Worm (Caenorhabditis elegans) whole organism, L1 larva: ENCODE results near the gene rhgf-1.

ENCODE experiments used
- C16A3.4 ChIP-seq: fragments of 150-350 bp; optimal IDR thresholded peaks from 2 replicates; lab custom pipeline; 2014; ENCODE audit warnings: missing biosample characterization, missing genetic modification characterization
- F16B12.6 ChIP-seq: fragments of 150-350 bp; optimal IDR thresholded peaks from 2 replicates; lab custom pipeline; 2014; ENCODE audit warnings: missing biosample characterization, missing genetic modification characterization
- Y116A8C.19 ChIP-seq: sonication (generic microtip); optimal IDR thresholded peaks from 2 replicates; lab custom pipeline; 2016; ENCODE audit warnings: missing compliant biosample characterization, missing genetic modification characterization, borderline replicate concordance
- blmp-1 ChIP-seq: fragments of 150-350 bp; optimal IDR thresholded peaks from 2 replicates; lab custom pipeline; 2014; ENCODE audit warnings: missing biosample characterization, missing genetic modification characterization
- ceh-63 ChIP-seq: fragments of 200-800 bp; sonication (Bioruptor generic); optimal IDR thresholded peaks from 2 replicates; lab custom pipeline; 2018; ENCODE audit warnings: mild to moderate bottlenecking, missing genetic modification characterization, missing compliant biosample characterization
- ceh-8 ChIP-seq: fragments of 200-800 bp; sonication (Bioruptor generic); optimal IDR thresholded peaks from 2 replicates; lab custom pipeline; 2018; ENCODE audit warnings: mild to moderate bottlenecking, missing genetic modification characterization, moderate library complexity, missing compliant biosample characterization
- ceh-90 ChIP-seq: sonication (generic microtip); optimal IDR thresholded peaks from 2 replicates; lab custom pipeline; 2016; ENCODE audit warnings: missing genetic modification characterization, missing compliant biosample characterization
- dsc-1 ChIP-seq: sonication (generic microtip); optimal IDR thresholded peaks from 2 replicates; lab custom pipeline; 2016; ENCODE audit warnings: mild to moderate bottlenecking, missing genetic modification characterization, missing compliant biosample characterization
- efl-1 ChIP-seq, 4 experiments: fragments of 150-350 bp; optimal IDR thresholded peaks in 3 of 4; peaks in 1 of 4; 1 replicate in 1 of 4; 2 replicates in 3 of 4; lab custom pipeline; 2014; ENCODE audit warnings: missing biosample characterization in 2 of 4, missing genetic modification characterization in 2 of 4, missing genetic modification reagents in 2 of 4
- egl-13 ChIP-seq: sonication (generic microtip); optimal IDR thresholded peaks from 2 replicates; lab custom pipeline; 2016; ENCODE audit warnings: missing genotype, missing genetic modification reagents, missing genetic modification characterization, missing compliant biosample characterization
- egl-27 ChIP-seq, 2 experiments: fragments of 150-350 bp in 1 of 2; sonication (generic microtip); optimal IDR thresholded peaks; 3 replicates each; lab custom pipeline; 2017 to 2018; ENCODE audit warnings: missing biosample characterization in 2 of 2, missing genetic modification characterization in 2 of 2, missing genetic modification reagents in 2 of 2
- irx-1 ChIP-seq: sonication (generic microtip); optimal IDR thresholded peaks from 2 replicates; lab custom pipeline; 2016; ENCODE audit warnings: missing genetic modification characterization, missing compliant biosample characterization
- lin-14 ChIP-seq: fragments of 200-800 bp; sonication (Bioruptor generic); optimal IDR thresholded peaks from 2 replicates; lab custom pipeline; 2018; ENCODE audit warnings: mild to moderate bottlenecking, missing genetic modification characterization, moderate library complexity, missing compliant biosample characterization
- lin-35 ChIP-seq, 2 experiments: fragments of 150-350 bp; optimal IDR thresholded peaks; 2 replicates each; lab custom pipeline; 2014; ENCODE audit warnings: missing biosample characterization in 2 of 2, missing genetic modification characterization in 2 of 2, missing genetic modification reagents in 2 of 2
- lin-39 ChIP-seq: fragments of 150-350 bp; optimal IDR thresholded peaks from 2 replicates; lab custom pipeline; 2014; ENCODE audit warnings: missing biosample characterization, missing genetic modification reagents, missing genetic modification characterization
- lir-3 ChIP-seq: sonication (generic microtip); optimal IDR thresholded peaks from 2 replicates; lab custom pipeline; 2016; ENCODE audit warnings: mild to moderate bottlenecking, missing genetic modification characterization, moderate library complexity, missing compliant biosample characterization; ENCODE audit not compliant: poor library complexity
- lsy-2 ChIP-seq, 2 experiments: fragments of 150-350 bp; optimal IDR thresholded peaks; 2 replicates each; lab custom pipeline; 2014; ENCODE audit warnings: missing biosample characterization in 2 of 2, missing genetic modification characterization in 2 of 2
- mep-1 ChIP-seq: fragments of 150-350 bp; optimal IDR thresholded peaks from 2 replicates; lab custom pipeline; 2014; ENCODE audit warnings: missing biosample characterization, missing genetic modification characterization
- nhr-11 ChIP-seq: fragments of 150-350 bp; optimal IDR thresholded peaks from 2 replicates; lab custom pipeline; 2014; ENCODE audit warnings: missing biosample characterization, missing genetic modification characterization
- nhr-20 ChIP-seq: sonication (generic microtip); optimal IDR thresholded peaks from 2 replicates; lab custom pipeline; 2016; ENCODE audit warnings: mild to moderate bottlenecking, missing genetic modification characterization, missing compliant biosample characterization
- nhr-28 ChIP-seq: fragments of 150-350 bp; optimal IDR thresholded peaks from 2 replicates; lab custom pipeline; 2014; ENCODE audit warnings: missing biosample characterization, missing genetic modification characterization
- nhr-47 ChIP-seq: sonication (generic microtip); optimal IDR thresholded peaks from 2 replicates; lab custom pipeline; 2016; ENCODE audit warnings: mild to moderate bottlenecking, missing genetic modification characterization, moderate library complexity, missing compliant biosample characterization
- nhr-71 ChIP-seq: sonication (generic microtip); optimal IDR thresholded peaks from 2 replicates; lab custom pipeline; 2016; ENCODE audit warnings: mild to moderate bottlenecking, missing genetic modification characterization, moderate library complexity, missing compliant biosample characterization
- nhr-76 ChIP-seq: sonication (generic microtip); optimal IDR thresholded peaks from 2 replicates; lab custom pipeline; 2017; ENCODE audit warnings: missing biosample characterization, missing genetic modification characterization
- nhr-84 ChIP-seq: sonication (generic microtip); optimal IDR thresholded peaks from 2 replicates; lab custom pipeline; 2017; ENCODE audit warnings: missing biosample characterization, missing genetic modification characterization
- nhr-85 ChIP-seq: sonication (generic microtip); peaks from one replicate; lab custom pipeline; 2016; ENCODE audit warnings: missing genetic modification characterization, inconsistent platforms, missing compliant biosample characterization
- nhr-90 ChIP-seq: sonication (generic microtip); optimal IDR thresholded peaks from 2 replicates; lab custom pipeline; 2016; ENCODE audit warnings: mild to moderate bottlenecking, missing genetic modification characterization, missing compliant biosample characterization; ENCODE audit not compliant: poor library complexity
- pag-3 ChIP-seq: sonication (generic microtip); optimal IDR thresholded peaks from 2 replicates; lab custom pipeline; 2017; ENCODE audit warnings: missing genetic modification characterization, mild to moderate bottlenecking, missing compliant biosample characterization, antibody characterized with exemption, borderline replicate concordance; ENCODE audit not compliant: insufficient read depth
- snpc-4 ChIP-seq: fragments of 150-350 bp; optimal IDR thresholded peaks from 2 replicates; lab custom pipeline; 2014; ENCODE audit warnings: missing biosample characterization, missing genetic modification characterization
- snu-23 ChIP-seq: sonication (generic microtip); optimal IDR thresholded peaks from 2 replicates; lab custom pipeline; 2016; ENCODE audit warnings: missing genetic modification characterization, missing compliant biosample characterization
- sox-4 ChIP-seq: sonication (generic microtip); optimal IDR thresholded peaks from 2 replicates; lab custom pipeline; 2016; ENCODE audit warnings: missing genetic modification characterization, missing compliant biosample characterization
- sup-37 ChIP-seq: fragments of 200-800 bp; sonication (Bioruptor generic); optimal IDR thresholded peaks from 2 replicates; lab custom pipeline; 2018; ENCODE audit warnings: mild to moderate bottlenecking, missing genetic modification characterization, missing compliant biosample characterization
- unc-30 ChIP-seq: sonication (generic microtip); optimal IDR thresholded peaks from 2 replicates; lab custom pipeline; 2017; ENCODE audit warnings: missing biosample characterization, missing genetic modification characterization
- unc-86 ChIP-seq: sonication (generic microtip); optimal IDR thresholded peaks from 2 replicates; lab custom pipeline; 2016; ENCODE audit warnings: missing genetic modification characterization, missing compliant biosample characterization
- vab-15 ChIP-seq: sonication (generic microtip); optimal IDR thresholded peaks from 2 replicates; lab custom pipeline; 2017; ENCODE audit warnings: missing genotype, mild to moderate bottlenecking, missing genetic modification characterization, missing compliant biosample characterization
- xbp-1 ChIP-seq: sonication (generic microtip); optimal IDR thresholded peaks from 2 replicates; lab custom pipeline; 2016; ENCODE audit warnings: missing genetic modification characterization, missing compliant biosample characterization
- ztf-4 ChIP-seq: fragments of 150-350 bp; optimal IDR thresholded peaks from 2 replicates; lab custom pipeline; 2014; ENCODE audit warnings: missing biosample characterization, missing genetic modification characterization

The rhgf-1 gene

DNA sequence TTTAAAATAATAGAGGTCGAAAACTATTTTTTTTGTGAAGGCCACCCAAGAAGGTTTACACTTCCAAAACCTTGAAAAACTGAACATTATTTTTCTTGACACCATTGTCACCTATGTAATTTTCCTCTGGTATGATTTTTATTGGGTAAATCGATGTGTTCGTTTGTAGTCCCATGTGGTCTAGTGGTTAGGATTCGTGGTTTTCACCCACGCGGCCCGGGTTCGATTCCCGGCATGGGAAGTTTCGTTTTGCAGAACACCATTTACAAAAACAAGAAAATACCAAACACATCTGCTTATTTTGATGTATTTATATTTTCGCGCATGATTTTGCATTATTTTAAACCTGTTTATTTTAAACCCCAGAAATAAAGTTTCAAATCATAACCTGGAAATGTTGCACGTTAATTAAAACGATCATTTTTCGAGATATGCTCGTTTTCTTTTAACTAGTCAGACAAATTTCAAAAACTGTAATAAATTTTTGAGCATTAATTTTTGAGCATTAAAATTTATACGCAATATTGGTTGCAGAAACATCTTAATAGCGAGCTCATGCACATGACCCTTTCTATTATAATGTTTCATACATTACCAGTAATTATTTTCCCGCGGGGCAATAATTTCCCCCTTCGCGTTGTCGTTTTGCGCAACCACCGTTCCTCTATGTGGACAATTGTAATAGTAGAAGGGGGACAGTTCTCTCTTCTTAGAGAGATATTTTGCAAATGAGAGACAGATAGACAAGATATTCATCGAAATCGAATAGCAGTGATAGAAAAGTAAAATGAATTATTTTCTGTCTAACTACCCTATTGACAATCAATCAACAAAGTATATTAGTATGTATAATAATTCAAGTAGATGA is 44.0 kb downstream of the rhgf-1 start:
- TF ChIP-seq sup-37 (no peak), nhr-20 (tag; lab: Kevin White, UChicago) (peak; percentile 39), blmp-1 (tag; lab: Kevin White, UChicago) (peak; percentile 33), nhr-71 (tag; lab: Kevin White, UChicago) (peak; percentile 10), nhr-47 (tag; lab: Kevin White, UChicago) (peak; percentile 27), ceh-8 (GFP tag; lab: Kevin White, UChicago) (no peak), nhr-11 (tag; lab: Kevin White, UChicago) (no peak), lir-3 (tag; lab: Kevin White, UChicago) (no peak), pag-3 (tag; lab: Kevin White, UChicago) (no peak), ceh-63 (GFP tag; lab: Kevin White, UChicago) (no peak), vab-15 (tag; lab: Kevin White, UChicago) (no peak), snpc-4 (tag; lab: Kevin White, UChicago) (no peak), ztf-4 (tag; lab: Kevin White, UChicago) (no peak), nhr-90 (tag; lab: Kevin White, UChicago) (peak; percentile 60), Y116A8C.19 (tag; lab: Kevin White, UChicago) (no peak), sox-4 (tag; lab: Kevin White, UChicago) (no peak), mep-1 (tag; lab: Kevin White, UChicago) (peak; percentile 46), snu-23 (GFP tag; lab: Kevin White, UChicago) (peak; percentile 17), F16B12.6 (no peak), nhr-84 (tag; lab: Kevin White, UChicago) (no peak), lin-39 (tag; lab: Kevin White, UChicago) (no peak), dsc-1 (tag; lab: Kevin White, UChicago) (no peak), lin-14 (GFP tag; lab: Kevin White, UChicago) (peak; percentile 18), efl-1 (optimal IDR thresholded peaks at IDR 0.05; lab: Kevin White, UChicago) (no peak), efl-1 (GFP tag; optimal IDR thresholded peaks at IDR 0.05 in 1 of 2; lab: Kevin White, UChicago) (peak in 1 of 2 experiments; percentile 87), nhr-85 (tag; lab: Kevin White, UChicago) (peak; percentile 60), unc-86 (no peak), xbp-1 (tag; lab: Kevin White, UChicago) (peak; percentile 6), ceh-90 (no peak), egl-27 (tag; optimal IDR thresholded peaks at IDR 0.05; lab: Kevin White, UChicago) (no peak), unc-30 (tag; lab: Kevin White, UChicago) (no peak), C16A3.4 (tag; lab: Kevin White, UChicago) (peak; percentile 30), nhr-76 (tag; lab: Kevin White, UChicago) (no peak), lsy-2 (tag; optimal IDR thresholded peaks at IDR 0.05; lab: Kevin White, UChicago) (peak in 1 of 2 experiments; percentile 0), nhr-28 (no peak), lin-35 (GFP tag; optimal IDR thresholded peaks at IDR 0.05; lab: Kevin White, UChicago) (peak in 1 of 2 experiments; percentile 16), irx-1 (no peak), egl-13 (tag; lab: Kevin White, UChicago) (no peak)

DNA sequence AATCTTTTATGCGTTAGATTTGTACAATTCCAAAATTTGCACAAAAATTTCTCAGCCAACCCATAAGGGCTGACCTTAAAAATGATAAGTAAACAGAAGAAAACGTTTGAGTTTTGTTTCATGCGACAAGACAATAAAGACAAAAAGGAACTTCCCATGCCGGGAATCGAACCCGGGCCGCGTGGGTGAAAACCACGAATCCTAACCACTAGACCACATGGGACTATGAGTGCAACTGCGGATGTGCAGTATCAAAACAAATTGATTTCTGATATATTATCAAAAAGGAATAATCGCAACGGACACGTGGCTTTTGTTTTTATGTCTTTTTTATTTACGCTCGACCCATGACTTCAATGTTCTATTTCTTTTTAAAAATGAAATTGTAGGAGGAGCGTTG is 44.8 kb downstream of the rhgf-1 start:
- TF ChIP-seq snu-23 (GFP tag; lab: Kevin White, UChicago) (peak; percentile 12), xbp-1 (tag; lab: Kevin White, UChicago) (no peak), lin-35 (GFP tag; optimal IDR thresholded peaks at IDR 0.05; lab: Kevin White, UChicago) (peak in 1 of 2 experiments; percentile 30)
